Worm (Caenorhabditis elegans): Measurements from ENCODE around the gene ZK1320.2.

DNA sequence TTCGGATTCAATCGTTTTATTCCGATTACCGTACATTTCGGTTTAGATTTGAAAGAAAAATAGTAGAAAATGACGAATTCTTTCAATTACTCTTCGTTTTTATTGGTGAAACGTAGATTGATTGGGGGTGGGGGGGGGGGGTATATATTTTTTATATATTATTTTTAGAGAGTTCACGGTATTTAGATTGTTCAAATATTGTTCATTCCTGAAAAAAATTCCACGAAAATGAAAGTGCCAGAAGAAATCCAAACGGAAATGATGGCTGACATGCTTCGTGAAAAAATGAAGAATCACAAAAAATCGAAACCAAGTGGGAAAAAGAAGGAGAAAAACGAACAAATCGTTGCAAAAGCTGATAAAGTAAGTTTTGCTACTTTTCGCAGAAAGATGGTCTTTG is 41.6 kb upstream of the ZK1320.2 start, which contains the start of the genes Y53C12A.8 and Y53C12A.7:
- TF ChIP-seq ets-4 (tag; optimal IDR thresholded peaks at IDR 0.05), result no peak
- no peak for TF ChIP-seq tbx-2 (tag; optimal IDR thresholded peaks at IDR 0.05)
- no peak for TF ChIP-seq ceh-9 (tag; optimal IDR thresholded peaks at IDR 0.05)
- no peak for TF ChIP-seq hlh-15 (tag; optimal IDR thresholded peaks at IDR 0.05)
- TF ChIP-seq unc-86 (tag; optimal IDR thresholded peaks at IDR 0.05), result no peak
- TF ChIP-seq zip-5 (tag; optimal IDR thresholded peaks at IDR 0.05), result no peak
- TF ChIP-seq elt-2 (tag; optimal IDR thresholded peaks at IDR 0.05), result no peak
- no peak for TF ChIP-seq lin-11 (tag; optimal IDR thresholded peaks at IDR 0.05)
